Worm (Caenorhabditis elegans): ENCODE results near the gene bcas-2.

DNA sequence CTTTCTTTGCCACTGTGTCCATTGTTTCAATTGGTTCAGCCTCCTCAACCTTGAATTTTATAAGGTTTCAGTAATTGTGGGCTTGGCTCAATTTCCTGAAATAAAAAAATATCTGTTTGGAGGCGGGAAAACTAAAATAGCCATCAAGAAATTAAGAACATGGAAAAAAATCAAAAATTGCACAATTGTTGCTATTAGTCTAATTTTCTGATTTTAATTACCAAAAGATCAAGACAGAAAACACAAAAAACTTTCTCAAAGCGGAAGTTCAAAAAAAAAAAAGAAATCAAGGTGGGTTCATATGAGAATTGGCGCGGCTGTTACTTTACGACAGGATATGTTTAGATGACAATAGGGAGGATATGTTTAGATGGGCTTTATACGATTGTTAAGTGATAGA is 14.8 kb downstream of the bcas-2 start, which contains the start of gene esyt-2:
- TF ChIP-seq ceh-82 (tag; optimal IDR thresholded peaks at IDR 0.05) (no peak), ZK546.5 (tag; optimal IDR thresholded peaks at IDR 0.05) (no peak)
